Fruit fly (Drosophila melanogaster) whole organism, embryonic: ENCODE results near the gene CG46307.

ENCODE experiments used
- BEAF-32 ChIP-seq: fragments of 200-800 bp; sonication (Bioruptor generic); optimal IDR thresholded peaks from 3 replicates; lab custom pipeline; 2017; ENCODE audit warnings: missing biosample characterization, missing genetic modification characterization, mild to moderate bottlenecking, moderate library complexity, missing genetic modification reagents
- CG10543 ChIP-seq: fragments of 200-800 bp; sonication (Bioruptor generic); optimal IDR thresholded peaks from 3 replicates; lab custom pipeline; 2017; ENCODE audit warnings: missing biosample characterization, mild to moderate bottlenecking, missing genetic modification characterization, moderate library complexity
- CG12219 ChIP-seq: fragments of 200-800 bp; sonication (Bioruptor generic); optimal IDR thresholded peaks from 3 replicates; lab custom pipeline; 2018; ENCODE audit warnings: missing biosample characterization, mild to moderate bottlenecking, missing genetic modification characterization
- CG13287 ChIP-seq: fragments of 200-800 bp; sonication (Bioruptor generic); IDR thresholded peaks from 2 replicates; pipeline ENCODE4 v1.3.6; 2022; ENCODE audit warnings: missing biosample characterization, missing genetic modification characterization; ENCODE audit not compliant: partially characterized antibody
- CG14441 ChIP-seq: fragments of 200-800 bp; sonication (Bioruptor generic); IDR thresholded peaks from 2 replicates; pipeline ENCODE4 v1.3.6; 2022; ENCODE audit warnings: missing biosample characterization, missing genetic modification characterization
- CG2120 ChIP-seq: fragments of 200-800 bp; sonication (Bioruptor generic); optimal IDR thresholded peaks from 3 replicates; lab custom pipeline; 2016; ENCODE audit warnings: missing biosample characterization, missing genetic modification characterization
- CG2678 ChIP-seq: fragments of 200-800 bp; sonication (Bioruptor generic); optimal IDR thresholded peaks from 3 replicates; lab custom pipeline; 2019; ENCODE audit warnings: missing biosample characterization, mild to moderate bottlenecking, missing genetic modification characterization, moderate library complexity
- CG32772 ChIP-seq: fragments of 200-800 bp; sonication (Bioruptor generic); IDR thresholded peaks from 2 replicates; pipeline ENCODE4 v1.3.6; 2022; ENCODE audit warnings: missing biosample characterization, missing genetic modification characterization
- CG34224 ChIP-seq: fragments of 200-800 bp; sonication (Bioruptor generic); IDR thresholded peaks from 3 replicates; pipeline ENCODE4 v1.3.6; 2022; ENCODE audit warnings: missing biosample characterization, missing genetic modification characterization; ENCODE audit not compliant: partially characterized antibody
- CG34422 ChIP-seq: fragments of 200-800 bp; sonication (Bioruptor generic); IDR thresholded peaks from 3 replicates; pipeline ENCODE4 v1.3.6; 2022; ENCODE audit warnings: missing biosample characterization, missing genetic modification characterization
- CG3847 ChIP-seq: fragments of 200-800 bp; sonication (Bioruptor generic); IDR thresholded peaks from 2 replicates; pipeline ENCODE4 v1.3.6; 2022; ENCODE audit warnings: missing biosample characterization, missing genetic modification characterization
- CG6683 ChIP-seq: fragments of 200-800 bp; sonication (Bioruptor generic); optimal IDR thresholded peaks from 2 replicates; lab custom pipeline; 2017; ENCODE audit warnings: missing biosample characterization, mild to moderate bottlenecking, missing genetic modification characterization, missing genetic modification reagents
- CG8089 ChIP-seq: fragments of 200-800 bp; sonication (Bioruptor generic); optimal IDR thresholded peaks from 3 replicates; lab custom pipeline; 2016; ENCODE audit warnings: missing biosample characterization, missing genetic modification characterization
- CG9876 ChIP-seq: fragments of 200-800 bp; sonication (Bioruptor generic); optimal IDR thresholded peaks from 2 replicates; lab custom pipeline; 2016; ENCODE audit warnings: missing biosample characterization, missing genetic modification characterization
- CG9932 ChIP-seq: fragments of 200-800 bp; sonication (Bioruptor generic); IDR thresholded peaks from 2 replicates; pipeline ENCODE4 v1.3.6; 2022; ENCODE audit warnings: missing biosample characterization, missing genetic modification characterization
- D ChIP-seq, 2 experiments: fragments of 200-800 bp in 1 of 2; fragments of >200 bp in 1 of 2; sonication (Bioruptor generic) in 1 of 2; optimal IDR thresholded peaks; 2 replicates in 1 of 2; 3 replicates in 1 of 2; lab custom pipeline; 2017; ENCODE audit warnings: mild to moderate bottlenecking in 1 of 2, missing biosample characterization in 1 of 2, missing genetic modification characterization in 1 of 2, missing genetic modification reagents in 1 of 2
- Dek ChIP-seq: fragments of 200-800 bp; sonication (Bioruptor generic); optimal IDR thresholded peaks from 3 replicates; lab custom pipeline; 2019; ENCODE audit warnings: missing biosample characterization, mild to moderate bottlenecking, missing genetic modification characterization, moderate library complexity
- Dp ChIP-seq: fragments of 200-800 bp; sonication (Bioruptor generic); optimal IDR thresholded peaks from 2 replicates; lab custom pipeline; 2018; ENCODE audit warnings: missing biosample characterization, mild to moderate bottlenecking, missing genetic modification characterization, moderate library complexity
- Elba2 ChIP-seq: fragments of 200-800 bp; sonication (Bioruptor generic); optimal IDR thresholded peaks from 3 replicates; lab custom pipeline; 2016; ENCODE audit warnings: missing biosample characterization, missing genetic modification characterization
- Ets97D ChIP-seq: fragments of 200-800 bp; sonication (Bioruptor generic); optimal IDR thresholded peaks from 3 replicates; lab custom pipeline; 2016; ENCODE audit warnings: missing biosample characterization, missing genetic modification characterization
- Fer2 ChIP-seq: fragments of 200-800 bp; sonication (Bioruptor generic); optimal IDR thresholded peaks from 2 replicates; lab custom pipeline; 2018; ENCODE audit warnings: missing biosample characterization, mild to moderate bottlenecking, missing genetic modification characterization, moderate library complexity
- GATAe ChIP-seq: fragments of 200-800 bp; sonication (Bioruptor generic); conservative IDR thresholded peaks from 2 replicates; pipeline ENCODE4 v1.3.6; 2022; ENCODE audit warnings: missing biosample characterization, missing genetic modification characterization
- H15 ChIP-seq: fragments of 200-800 bp; sonication (Bioruptor generic); IDR thresholded peaks from 3 replicates; pipeline ENCODE4 v1.3.6; 2022; ENCODE audit warnings: missing biosample characterization, missing genetic modification characterization
- Hand ChIP-seq: fragments of 200-800 bp; sonication (Bioruptor generic); optimal IDR thresholded peaks from 2 replicates; lab custom pipeline; 2017; ENCODE audit warnings: mild to moderate bottlenecking, missing biosample characterization, missing genetic modification reagents, missing genetic modification characterization
- Hey ChIP-seq: fragments of 200-800 bp; sonication (Bioruptor generic); optimal IDR thresholded peaks from 3 replicates; lab custom pipeline; 2018; ENCODE audit warnings: missing biosample characterization, mild to moderate bottlenecking, missing genetic modification characterization
- Hr3 ChIP-seq: fragments of 200-800 bp; sonication (Bioruptor generic); optimal IDR thresholded peaks from 3 replicates; lab custom pipeline; 2016; ENCODE audit warnings: missing biosample characterization, missing genetic modification characterization
- Hr51 ChIP-seq, 2 experiments: fragments of 200-800 bp; sonication (Bioruptor generic); optimal IDR thresholded peaks; 2 replicates in 1 of 2; 3 replicates in 1 of 2; lab custom pipeline; 2016 to 2018; ENCODE audit warnings: missing biosample characterization in 2 of 2, missing genetic modification characterization in 2 of 2, mild to moderate bottlenecking in 1 of 2, moderate library complexity in 1 of 2
- Max ChIP-seq: fragments of 200-800 bp; sonication (Bioruptor generic); optimal IDR thresholded peaks from 2 replicates; lab custom pipeline; 2016; ENCODE audit warnings: missing biosample characterization, mild to moderate bottlenecking, missing genetic modification characterization
- Med ChIP-seq: fragments of 200-800 bp; sonication (Bioruptor generic); peaks from one replicate; lab custom pipeline; 2016; ENCODE audit warnings: missing biosample characterization, missing genetic modification characterization, mild to moderate bottlenecking, inconsistent platforms, moderate library complexity
- Myb ChIP-seq: fragments of 200-800 bp; sonication (Bioruptor generic); optimal IDR thresholded peaks from 2 replicates; lab custom pipeline; 2016; ENCODE audit warnings: missing biosample characterization, missing genetic modification characterization
- Oaz ChIP-seq: fragments of 200-800 bp; sonication (Bioruptor generic); IDR thresholded peaks from 2 replicates; pipeline ENCODE4 v1.3.6; 2022; ENCODE audit warnings: missing biosample characterization, missing genetic modification characterization
- PHDP ChIP-seq: fragments of 200-800 bp; sonication (Bioruptor generic); optimal IDR thresholded peaks from 3 replicates; lab custom pipeline; 2018; ENCODE audit warnings: missing biosample characterization, mild to moderate bottlenecking, missing genetic modification characterization, moderate library complexity
- Rfx ChIP-seq: fragments of 200-800 bp; sonication (Bioruptor generic); IDR thresholded peaks from 2 replicates; pipeline ENCODE4 v1.3.6; 2022; ENCODE audit warnings: missing biosample characterization, missing genetic modification characterization
- Rx ChIP-seq: fragments of 200-800 bp; sonication (Bioruptor generic); IDR thresholded peaks from 2 replicates; pipeline ENCODE4 v1.3.6; 2022; ENCODE audit warnings: missing biosample characterization, missing genetic modification characterization
- Sin3A ChIP-seq: fragments of >200 bp; optimal IDR thresholded peaks from 2 replicates; lab custom pipeline; 2018
- Usf ChIP-seq: fragments of 200-800 bp; sonication (Bioruptor generic); optimal IDR thresholded peaks from 2 replicates; lab custom pipeline; 2017; ENCODE audit warnings: missing genotype, missing biosample characterization, missing genetic modification characterization
- Xrp1 ChIP-seq: fragments of 200-800 bp; sonication (Bioruptor generic); IDR thresholded peaks from 2 replicates; pipeline ENCODE4 v1.3.6; 2022; ENCODE audit warnings: missing biosample characterization, missing genetic modification characterization
- ap ChIP-seq: fragments of 200-800 bp; sonication (Bioruptor generic); IDR thresholded peaks from 2 replicates; pipeline ENCODE4 v1.3.6; 2022; ENCODE audit warnings: missing biosample characterization, missing genetic modification characterization
- cad ChIP-seq: fragments of >200 bp; optimal IDR thresholded peaks from 2 replicates; lab custom pipeline; 2017; ENCODE audit warnings: missing biosample characterization, missing genetic modification characterization
- da ChIP-seq: fragments of 200-800 bp; sonication (Bioruptor generic); optimal IDR thresholded peaks from 2 replicates; lab custom pipeline; 2016; ENCODE audit warnings: missing biosample characterization, missing genetic modification characterization
- danr ChIP-seq: fragments of 200-800 bp; sonication (Bioruptor generic); IDR thresholded peaks from 2 replicates; pipeline ENCODE4 v1.3.6; 2022; ENCODE audit warnings: missing biosample characterization, missing genetic modification characterization
- dysf ChIP-seq: fragments of 200-800 bp; sonication (Bioruptor generic); IDR thresholded peaks from 3 replicates; pipeline ENCODE4 v1.3.6; 2022; ENCODE audit warnings: missing biosample characterization, missing genetic modification characterization
- esg ChIP-seq: fragments of 200-800 bp; sonication (Bioruptor generic); conservative IDR thresholded peaks from 2 replicates; pipeline ENCODE4 v1.3.6; 2022; ENCODE audit warnings: missing biosample characterization, missing genetic modification characterization
- gro ChIP-seq: fragments of 200-800 bp; sonication (Bioruptor generic); optimal IDR thresholded peaks from 2 replicates; lab custom pipeline; 2016; ENCODE audit warnings: missing biosample characterization, missing genetic modification characterization
- lilli ChIP-seq: fragments of 200-800 bp; sonication (Bioruptor generic); optimal IDR thresholded peaks from 3 replicates; lab custom pipeline; 2016; ENCODE audit warnings: missing biosample characterization, missing genetic modification characterization
- pb ChIP-seq: fragments of 200-800 bp; sonication (Bioruptor generic); optimal IDR thresholded peaks from 3 replicates; lab custom pipeline; 2016; ENCODE audit warnings: missing biosample characterization, missing genetic modification characterization
- phol ChIP-seq: fragments of 200-800 bp; sonication (Bioruptor generic); optimal IDR thresholded peaks from 3 replicates; lab custom pipeline; 2018; ENCODE audit warnings: missing biosample characterization, mild to moderate bottlenecking, missing genetic modification characterization, moderate library complexity
- pzg ChIP-seq: fragments of 200-800 bp; sonication (Bioruptor generic); optimal IDR thresholded peaks from 3 replicates; lab custom pipeline; 2018; ENCODE audit warnings: missing biosample characterization, mild to moderate bottlenecking, missing genetic modification characterization, moderate library complexity
- row ChIP-seq: fragments of 200-800 bp; sonication (Bioruptor generic); IDR thresholded peaks from 3 replicates; pipeline ENCODE4 v1.3.6; 2022; ENCODE audit warnings: missing biosample characterization, missing genetic modification characterization
- sens ChIP-seq: fragments of 200-800 bp; sonication (Bioruptor generic); peaks from one replicate; lab custom pipeline; 2016; ENCODE audit warnings: missing biosample characterization, missing genetic modification characterization
- sna ChIP-seq: fragments of 200-800 bp; sonication (Bioruptor generic); IDR thresholded peaks from 2 replicates; pipeline ENCODE4 v1.3.6; 2022; ENCODE audit warnings: missing biosample characterization, missing genetic modification characterization; ENCODE audit not compliant: partially characterized antibody

CG46307 gene

dm6 chr2L:21166422-21166821 lies 62.1 kb downstream of the CG46307 start (continued):
- TF ChIP-seq Hr3: no peak
- no peak for TF ChIP-seq GATAe (GFP tag; lab: Robert Waterston, UW)
- TF ChIP-seq Rfx: peak; percentile 22; the same call in 1 of the 2 replicates
- no peak for TF ChIP-seq ap
- TF ChIP-seq PHDP (tag; lab: Kevin White, UChicago): no peak
- TF ChIP-seq CG34224 (GFP tag; lab: Robert Waterston, UW): no peak
- TF ChIP-seq Elba2 (GFP tag; lab: Kevin White, UChicago): peak; percentile 3
- no peak for TF ChIP-seq Hr51 (GFP tag; optimal IDR thresholded peaks at IDR 0.05; lab: Kevin White, UChicago)
- TF ChIP-seq da: no peak
- no peak for TF ChIP-seq esg
- peak; percentile 18 for TF ChIP-seq BEAF-32 (GFP tag; lab: Kevin White, UChicago)
- TF ChIP-seq Usf (GFP tag; lab: Kevin White, UChicago): no peak
- TF ChIP-seq CG6683 (GFP tag; lab: Kevin White, UChicago): no peak
- no peak for TF ChIP-seq cad
- TF ChIP-seq CG12219 (GFP tag; lab: Kevin White, UChicago): no peak
- TF ChIP-seq phol: peak; percentile 10
- TF ChIP-seq CG10543 (GFP tag; lab: Kevin White, UChicago): peak; percentile 23
- no peak for TF ChIP-seq Hey (tag; lab: Kevin White, UChicago)
- peak; percentile 63 for TF ChIP-seq pzg (GFP tag; lab: Kevin White, UChicago)
- TF ChIP-seq CG14441: no peak
- no peak for TF ChIP-seq Hand (GFP tag; lab: Kevin White, UChicago)
- no peak for TF ChIP-seq CG9876 (GFP tag; lab: Kevin White, UChicago)
- no peak for TF ChIP-seq pb (GFP tag; lab: Kevin White, UChicago)
- peak; percentile 29; the same call in 1 of the 2 replicates for TF ChIP-seq Xrp1
- TF ChIP-seq lilli (GFP tag; lab: Kevin White, UChicago): peak; percentile 13
- no peak for TF ChIP-seq Fer2
- TF ChIP-seq Ets97D (GFP tag; lab: Kevin White, UChicago): peak; percentile 10
- TF ChIP-seq sens (GFP tag; lab: Kevin White, UChicago): peak; percentile 11
- no peak for TF ChIP-seq CG32772
- TF ChIP-seq danr (GFP tag; lab: Robert Waterston, UW): no peak
- TF ChIP-seq CG2120 (GFP tag; lab: Kevin White, UChicago): peak; percentile 8
- no peak for TF ChIP-seq D (optimal IDR thresholded peaks at IDR 0.05; lab: Kevin White, UChicago)
- TF ChIP-seq D (GFP tag; optimal IDR thresholded peaks at IDR 0.05; lab: Kevin White, UChicago): no peak
- peak; percentile 87 for TF ChIP-seq Myb (GFP tag; lab: Kevin White, UChicago)
- no peak for TF ChIP-seq Rx (GFP tag; lab: Robert Waterston, UW)
- TF ChIP-seq dysf (GFP tag; lab: Robert Waterston, UW): no peak
- TF ChIP-seq sna (GFP tag; lab: Robert Waterston, UW): 0 out of 2 replicates have a peak, but pooled peaks have one; percentile 11
- no peak for TF ChIP-seq Dek (tag; lab: Kevin White, UChicago)
- TF ChIP-seq Oaz (GFP tag; lab: Robert Waterston, UW): no peak
- TF ChIP-seq row (GFP tag; lab: Robert Waterston, UW): peak; percentile 33; the same call in 1 of the 3 replicates
- peak; percentile 24; the same call in 1 of the 2 replicates for TF ChIP-seq CG3847 (GFP tag; lab: Robert Waterston, UW)
- TF ChIP-seq CG13287: peak; percentile 22; the same call in 1 of the 2 replicates
- TF ChIP-seq Max (GFP tag; lab: Kevin White, UChicago): no peak
- 0 out of 2 replicates have a peak, but pooled peaks have one; percentile 8 for TF ChIP-seq CG9932 (GFP tag; lab: Robert Waterston, UW)
- peak; percentile 41 for TF ChIP-seq gro (GFP tag; lab: Kevin White, UChicago)
- peak; percentile 84 for TF ChIP-seq Med
- TF ChIP-seq CG2678: no peak
- peak; percentile 36; the same call in 1 of the 3 replicates for TF ChIP-seq CG34422
- TF ChIP-seq CG8089 (GFP tag; lab: Kevin White, UChicago): no peak
- TF ChIP-seq H15: no peak
- TF ChIP-seq Dp (GFP tag; lab: Kevin White, UChicago): peak; percentile 86
- peak; percentile 23 for TF ChIP-seq Sin3A
